Fruit fly (Drosophila melanogaster) whole organism, pupa: ENCODE results near the gene CG9391.

Experiments
- CG10348 ChIP-seq: fragments of 200-800 bp; sonication (Bioruptor generic); IDR thresholded peaks from 2 replicates; pipeline ENCODE4 v1.3.6; 2022; ENCODE audit warnings: missing biosample characterization, missing genetic modification characterization
- CG12605 ChIP-seq: fragments of 200-800 bp; sonication (Bioruptor generic); IDR thresholded peaks from 2 replicates; pipeline ENCODE4 v1.3.6; 2022; ENCODE audit warnings: missing biosample characterization, missing genetic modification characterization
- CG13204 ChIP-seq: fragments of 200-800 bp; sonication (Bioruptor generic); optimal IDR thresholded peaks from 2 replicates; lab custom pipeline; 2018; ENCODE audit warnings: missing biosample characterization, mild to moderate bottlenecking, missing genetic modification characterization, moderate library complexity
- CG14655 ChIP-seq: fragments of 200-800 bp; sonication (Bioruptor generic); optimal IDR thresholded peaks from 3 replicates; lab custom pipeline; 2017; ENCODE audit warnings: mild to moderate bottlenecking, missing biosample characterization, missing genetic modification reagents, missing genetic modification characterization
- CG15710 ChIP-seq: fragments of 200-800 bp; sonication (Bioruptor generic); optimal IDR thresholded peaks from 2 replicates; lab custom pipeline; 2018; ENCODE audit warnings: missing biosample characterization, mild to moderate bottlenecking, missing genetic modification characterization, moderate library complexity
- CG17806 ChIP-seq: fragments of 200-800 bp; sonication (Bioruptor generic); optimal IDR thresholded peaks from 2 replicates; lab custom pipeline; 2018; ENCODE audit warnings: missing biosample characterization, mild to moderate bottlenecking, missing genetic modification characterization, moderate library complexity
- CG32121 ChIP-seq: fragments of 200-800 bp; sonication (Bioruptor generic); IDR thresholded peaks from 2 replicates; pipeline ENCODE4 v1.3.6; 2022; ENCODE audit warnings: missing biosample characterization, missing genetic modification characterization
- CG34367 ChIP-seq: fragments of 200-800 bp; sonication (Bioruptor generic); optimal IDR thresholded peaks from 2 replicates; lab custom pipeline; 2018; ENCODE audit warnings: missing biosample characterization, mild to moderate bottlenecking, missing genetic modification characterization
- CG4496 ChIP-seq: fragments of 200-800 bp; sonication (Bioruptor generic); IDR thresholded peaks from 3 replicates; pipeline ENCODE4 v1.3.6; 2022; ENCODE audit warnings: missing biosample characterization, missing genetic modification characterization
- CG8159 ChIP-seq: fragments of 200-800 bp; sonication (Bioruptor generic); optimal IDR thresholded peaks from 3 replicates; lab custom pipeline; 2018; ENCODE audit warnings: missing biosample characterization, mild to moderate bottlenecking, missing genetic modification characterization, moderate library complexity
- CG8301 ChIP-seq: fragments of 200-800 bp; sonication (Bioruptor generic); optimal IDR thresholded peaks from 2 replicates; lab custom pipeline; 2018; ENCODE audit warnings: missing biosample characterization, mild to moderate bottlenecking, missing genetic modification characterization
- CG9948 ChIP-seq: fragments of 200-800 bp; sonication (Bioruptor generic); optimal IDR thresholded peaks from 2 replicates; lab custom pipeline; 2018; ENCODE audit warnings: missing biosample characterization, mild to moderate bottlenecking, missing genetic modification characterization, moderate library complexity
- D1 ChIP-seq: fragments of 200-800 bp; sonication (Bioruptor generic); optimal IDR thresholded peaks from 2 replicates; lab custom pipeline; 2018; ENCODE audit warnings: missing biosample characterization, mild to moderate bottlenecking, missing genetic modification characterization, moderate library complexity
- EcR ChIP-seq: fragments of 200-800 bp; sonication (Bioruptor generic); optimal IDR thresholded peaks from 3 replicates; lab custom pipeline; 2019; ENCODE audit warnings: missing biosample characterization, missing genetic modification characterization, mild to moderate bottlenecking, moderate library complexity, missing genetic modification reagents
- Ets98B ChIP-seq: fragments of 200-800 bp; sonication (Bioruptor generic); IDR thresholded peaks from 2 replicates; pipeline ENCODE4 v1.3.6; 2022; ENCODE audit warnings: missing biosample characterization, missing genetic modification characterization
- Pif1A ChIP-seq: fragments of 200-800 bp; sonication (Bioruptor generic); optimal IDR thresholded peaks from 3 replicates; lab custom pipeline; 2016; ENCODE audit warnings: missing biosample characterization, missing genetic modification characterization
- Pif1B ChIP-seq: fragments of 200-800 bp; sonication (Bioruptor generic); optimal IDR thresholded peaks from 3 replicates; lab custom pipeline; 2016; ENCODE audit warnings: missing biosample characterization, missing genetic modification characterization
- Snoo ChIP-seq: fragments of 200-800 bp; sonication (Bioruptor generic); optimal IDR thresholded peaks from 3 replicates; lab custom pipeline; 2017; ENCODE audit warnings: missing biosample characterization, mild to moderate bottlenecking, missing genetic modification characterization, inconsistent platforms
- fd96Ca ChIP-seq: fragments of 200-800 bp; sonication (Bioruptor generic); IDR thresholded peaks from 3 replicates; pipeline ENCODE4 v1.3.6; 2022; ENCODE audit warnings: missing biosample characterization, missing genetic modification characterization
- gl ChIP-seq: fragments of 200-800 bp; sonication (Bioruptor generic); optimal IDR thresholded peaks from 2 replicates; lab custom pipeline; 2018; ENCODE audit warnings: missing biosample characterization, mild to moderate bottlenecking, missing genetic modification characterization
- rn ChIP-seq: fragments of 200-800 bp; sonication (Bioruptor generic); IDR thresholded peaks from 2 replicates; pipeline ENCODE4 v1.3.6; 2022; ENCODE audit warnings: missing biosample characterization, missing genetic modification characterization

Gene CG9391

dm6 chr3L:21262426-21262825 lies 5.7 kb downstream of the CG9391 start:
- TF ChIP-seq CG14655 (no peak), D1 (tag; lab: Kevin White, UChicago) (peak; percentile 51), gl (tag; lab: Kevin White, UChicago) (no peak)

- TF ChIP-seq CG8159 (tag; lab: Kevin White, UChicago), result no peak
- TF ChIP-seq CG13204 (GFP tag; lab: Kevin White, UChicago), result no peak
- TF ChIP-seq CG4496 (GFP tag; lab: Robert Waterston, UW), result no peak
- no peak for TF ChIP-seq CG32121 (GFP tag; lab: Robert Waterston, UW)
- TF ChIP-seq Pif1B, result no peak
- TF ChIP-seq EcR (GFP tag; lab: Kevin White, UChicago), result peak; percentile 83
- TF ChIP-seq CG8301 (tag; lab: Kevin White, UChicago), result no peak
- no peak for TF ChIP-seq CG17806 (tag; lab: Kevin White, UChicago)
- no peak for TF ChIP-seq Ets98B
- TF ChIP-seq CG9948 (tag; lab: Kevin White, UChicago), result no peak
- no peak for TF ChIP-seq gl (tag; lab: Kevin White, UChicago)
- TF ChIP-seq rn (GFP tag; lab: Robert Waterston, UW), result no peak
- 0 out of 2 replicates have a peak, but pooled peaks have one; percentile 14 for TF ChIP-seq CG12605 (GFP tag; lab: Robert Waterston, UW)
- no peak for TF ChIP-seq CG14655
- TF ChIP-seq CG10348 (GFP tag; lab: Robert Waterston, UW), result no peak
- TF ChIP-seq Pif1A, result no peak
- no peak for TF ChIP-seq D1 (tag; lab: Kevin White, UChicago)
Measured at dm6 chr3L:21261403-21262164, 6.6 kb downstream of the CG9391 start.

dm6 chr3L:21259257-21259656 lies 8.9 kb downstream of the CG9391 start:
- TF ChIP-seq CG4496 (GFP tag; lab: Robert Waterston, UW) (peak; percentile 41; the same call in 1 of the 3 replicates), Ets98B (peak; percentile 34; the same call in 1 of the 2 replicates), fd96Ca (GFP tag; lab: Robert Waterston, UW) (peak; percentile 64; the same call in 2 of the 3 replicates), D1 (tag; lab: Kevin White, UChicago) (no peak), CG32121 (GFP tag; lab: Robert Waterston, UW) (peak; percentile 60), CG8301 (tag; lab: Kevin White, UChicago) (peak; percentile 44)

- TF ChIP-seq CG15710 (tag; lab: Kevin White, UChicago) (no peak), CG12605 (GFP tag; lab: Robert Waterston, UW) (no peak), CG8301 (tag; lab: Kevin White, UChicago) (no peak), Snoo (no peak), CG4496 (GFP tag; lab: Robert Waterston, UW) (no peak), gl (tag; lab: Kevin White, UChicago) (no peak), CG34367 (tag; lab: Kevin White, UChicago) (no peak), CG17806 (tag; lab: Kevin White, UChicago) (no peak), Ets98B (no peak), Pif1B (no peak), fd96Ca (GFP tag; lab: Robert Waterston, UW) (no peak), CG8159 (tag; lab: Kevin White, UChicago) (no peak), CG10348 (GFP tag; lab: Robert Waterston, UW) (no peak), CG14655 (no peak), D1 (tag; lab: Kevin White, UChicago) (no peak), Pif1A (no peak), CG9948 (tag; lab: Kevin White, UChicago) (no peak), CG13204 (GFP tag; lab: Kevin White, UChicago) (no peak), CG32121 (GFP tag; lab: Robert Waterston, UW) (no peak)
Measured at dm6 chr3L:21257731-21258130, 10.4 kb downstream of the CG9391 start, which contains the start of gene CG43218. TSS of gene CG43218 (plus strand) at chr3L:21258020.

- TF ChIP-seq CG10348 (GFP tag; lab: Robert Waterston, UW), result no peak
- no peak for TF ChIP-seq Pif1A
- peak; percentile 56 for TF ChIP-seq EcR (GFP tag; lab: Kevin White, UChicago)
Measured at dm6 chr3L:21256062-21257023, 11.8 kb downstream of the CG9391 start.

dm6 chr3L:21254524-21254972 lies 13.6 kb downstream of the CG9391 start:
- no peak for TF ChIP-seq CG8159 (tag; lab: Kevin White, UChicago)
